Worm (Caenorhabditis elegans): Measurements from ENCODE around the gene T16A9.3.

ce11 chrV:14182860-14183259, 22.5 kb upstream of the T16A9.3 start, which contains the start of gene cest-2.3:
- TF ChIP-seq nhr-19 (GFP tag; conservative IDR thresholded peaks at IDR 0.05) (no peak), unc-130 (tag; optimal IDR thresholded peaks at IDR 0.05) (no peak), lin-35 (GFP tag; optimal IDR thresholded peaks at IDR 0.05) (no peak), nhr-77 (tag; optimal IDR thresholded peaks at IDR 0.05) (no peak), lsy-2 (tag; optimal IDR thresholded peaks at IDR 0.05) (no peak)

Measured in whole organism, L1 larva.